Worm (Caenorhabditis elegans): ENCODE results near the gene srxa-19.

DNA sequence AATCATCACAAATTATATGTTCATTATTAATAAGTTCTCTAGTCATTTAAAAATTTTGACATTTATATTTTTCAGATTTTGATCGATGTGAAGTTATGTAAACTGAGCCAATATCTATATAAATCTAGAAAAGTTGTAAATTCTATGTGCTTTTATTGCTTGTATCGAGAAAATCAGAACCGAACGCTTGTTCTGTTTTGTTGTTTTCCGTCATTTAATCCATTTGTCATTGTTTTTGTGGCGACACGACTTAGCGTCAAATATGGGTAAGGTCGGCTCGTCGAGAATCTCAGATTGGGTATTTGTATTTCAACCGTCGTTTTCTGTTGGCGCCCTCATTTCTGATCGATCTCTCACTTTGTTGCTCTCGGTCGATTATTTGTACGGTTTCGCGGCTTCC is 8.2 kb downstream of the srxa-19 start, which contains the start of gene cht-5:
- no peak for TF ChIP-seq elt-1 (tag; optimal IDR thresholded peaks at IDR 0.05)
- TF ChIP-seq nhr-25 (tag; optimal IDR thresholded peaks at IDR 0.05), result no peak
- no peak for TF ChIP-seq skn-1 (tag; optimal IDR thresholded peaks at IDR 0.05)
- no peak for TF ChIP-seq mdl-1 (tag; optimal IDR thresholded peaks at IDR 0.05)
- TF ChIP-seq nhr-77 (tag; optimal IDR thresholded peaks at IDR 0.05), result no peak
- TF ChIP-seq aly-2 (tag; optimal IDR thresholded peaks at IDR 0.05), result no peak
- TF ChIP-seq blmp-1 (tag; optimal IDR thresholded peaks at IDR 0.05; ENCODE audit: insufficient read depth), result no peak
- no peak for TF ChIP-seq unc-39 (tag; optimal IDR thresholded peaks at IDR 0.05)
- TF ChIP-seq ztf-4 (tag; optimal IDR thresholded peaks at IDR 0.05), result no peak
- TF ChIP-seq alr-1 (tag; optimal IDR thresholded peaks at IDR 0.05), result no peak
- no peak for TF ChIP-seq fos-1 (tag; optimal IDR thresholded peaks at IDR 0.05)

Measured in whole organism, L2 larva.